Fruit fly (Drosophila melanogaster) whole organism, prepupa: ENCODE results near the gene yip7.

Experiments used
- Blimp-1 ChIP-seq: fragments of 200-800 bp; sonication (Bioruptor generic); optimal IDR thresholded peaks from 3 replicates; lab custom pipeline; 2017; ENCODE audit warnings: missing biosample characterization, missing genetic modification characterization, mild to moderate bottlenecking, moderate library complexity, missing genetic modification reagents
- CG10631 ChIP-seq: fragments of 200-800 bp; sonication (Bioruptor generic); optimal IDR thresholded peaks from 2 replicates; lab custom pipeline; 2016; ENCODE audit warnings: missing biosample characterization, missing genetic modification characterization
- CG11294 ChIP-seq: fragments of 200-800 bp; sonication (Bioruptor generic); IDR thresholded peaks from 2 replicates; pipeline ENCODE4 v1.3.6; 2022; ENCODE audit warnings: missing biosample characterization, missing genetic modification characterization
- CG11762 ChIP-seq: fragments of 200-800 bp; sonication (Bioruptor generic); optimal IDR thresholded peaks from 3 replicates; lab custom pipeline; 2016; ENCODE audit warnings: missing biosample characterization, missing genetic modification characterization; ENCODE audit not compliant: insufficient read depth
- CG11902 ChIP-seq: fragments of 200-800 bp; sonication (Bioruptor generic); optimal IDR thresholded peaks from 3 replicates; lab custom pipeline; 2016; ENCODE audit warnings: missing biosample characterization, missing genetic modification characterization
- CG1621 ChIP-seq: fragments of 200-800 bp; sonication (Bioruptor generic); optimal IDR thresholded peaks from 3 replicates; lab custom pipeline; 2018; ENCODE audit warnings: missing biosample characterization, mild to moderate bottlenecking, missing genetic modification characterization
- CG16779 ChIP-seq: fragments of 200-800 bp; sonication (Bioruptor generic); optimal IDR thresholded peaks from 3 replicates; lab custom pipeline; 2017; ENCODE audit warnings: missing biosample characterization, mild to moderate bottlenecking, missing genetic modification characterization
- CG3032 ChIP-seq: fragments of 200-800 bp; optimal IDR thresholded peaks from 2 replicates; lab custom pipeline; 2019; ENCODE audit warnings: missing biosample characterization, mild to moderate bottlenecking, missing genetic modification characterization, moderate library complexity
- CG31627 ChIP-seq: fragments of 200-800 bp; sonication (Bioruptor generic); optimal IDR thresholded peaks from 3 replicates; lab custom pipeline; 2016; ENCODE audit warnings: missing biosample characterization, missing genetic modification characterization
- CG32006 ChIP-seq: fragments of 200-800 bp; sonication (Bioruptor generic); optimal IDR thresholded peaks from 3 replicates; lab custom pipeline; 2017; ENCODE audit warnings: missing biosample characterization, mild to moderate bottlenecking, missing genetic modification characterization
- CG34406 ChIP-seq: fragments of 200-800 bp; sonication (Bioruptor generic); optimal IDR thresholded peaks from 3 replicates; lab custom pipeline; 2016; ENCODE audit warnings: missing biosample characterization, missing genetic modification characterization
- CG4318 ChIP-seq: fragments of 200-800 bp; sonication (Bioruptor generic); optimal IDR thresholded peaks from 3 replicates; lab custom pipeline; 2017; ENCODE audit warnings: missing biosample characterization, mild to moderate bottlenecking, missing genetic modification characterization
- CG6163 ChIP-seq: fragments of 200-800 bp; sonication (Bioruptor generic); IDR thresholded peaks from 3 replicates; pipeline ENCODE4 v1.3.6; 2022; ENCODE audit warnings: missing biosample characterization, missing genetic modification characterization
- CG6792 ChIP-seq: fragments of 200-800 bp; sonication (Bioruptor generic); optimal IDR thresholded peaks from 3 replicates; lab custom pipeline; 2016; ENCODE audit warnings: missing biosample characterization, missing genetic modification characterization
- CG6808 ChIP-seq: fragments of 200-800 bp; sonication (Bioruptor generic); optimal IDR thresholded peaks from 3 replicates; lab custom pipeline; 2017; ENCODE audit warnings: missing biosample characterization, missing genetic modification characterization, mild to moderate bottlenecking, moderate library complexity, missing genetic modification reagents
- CG6854 ChIP-seq: fragments of 200-800 bp; sonication (Bioruptor generic); optimal IDR thresholded peaks from 2 replicates; lab custom pipeline; 2017; ENCODE audit warnings: missing biosample characterization, mild to moderate bottlenecking, missing genetic modification characterization
- CG7368 ChIP-seq: fragments of 200-800 bp; sonication (Bioruptor generic); optimal IDR thresholded peaks from 3 replicates; lab custom pipeline; 2016; ENCODE audit warnings: missing biosample characterization, missing genetic modification characterization
- CG8319 ChIP-seq: fragments of 200-800 bp; sonication (Bioruptor generic); optimal IDR thresholded peaks from 3 replicates; lab custom pipeline; 2016; ENCODE audit warnings: missing biosample characterization, missing genetic modification characterization
- CG8632 ChIP-seq: fragments of 200-800 bp; sonication (Bioruptor generic); optimal IDR thresholded peaks from 3 replicates; lab custom pipeline; 2016; ENCODE audit warnings: missing biosample characterization, missing genetic modification characterization
- Eip78C ChIP-seq: fragments of 200-800 bp; sonication (Bioruptor generic); peaks from one replicate; lab custom pipeline; 2016; ENCODE audit warnings: missing biosample characterization, missing genetic modification characterization
- Eip93F ChIP-seq: fragments of 200-800 bp; sonication (Bioruptor generic); optimal IDR thresholded peaks from 2 replicates; lab custom pipeline; 2016; ENCODE audit warnings: missing biosample characterization, mild to moderate bottlenecking, missing genetic modification characterization
- Ets21C ChIP-seq: fragments of 200-800 bp; sonication (Bioruptor generic); optimal IDR thresholded peaks from 3 replicates; lab custom pipeline; 2016; ENCODE audit warnings: missing biosample characterization, missing genetic modification characterization
- Ets96B ChIP-seq: fragments of 200-800 bp; optimal IDR thresholded peaks from 2 replicates; lab custom pipeline; 2019; ENCODE audit warnings: missing biosample characterization, mild to moderate bottlenecking, missing genetic modification characterization, moderate library complexity
- Gug ChIP-seq: fragments of 200-800 bp; sonication (Bioruptor generic); IDR thresholded peaks from 2 replicates; pipeline ENCODE4 v1.3.6; 2022; ENCODE audit warnings: missing biosample characterization, missing genetic modification characterization
- Hr38 ChIP-seq: sonication (Bioruptor generic); optimal IDR thresholded peaks from 2 replicates; lab custom pipeline; 2016; ENCODE audit warnings: missing biosample characterization, missing genetic modification characterization
- Hr39 ChIP-seq: fragments of 200-800 bp; sonication (Bioruptor generic); optimal IDR thresholded peaks from 2 replicates; lab custom pipeline; 2016; ENCODE audit warnings: missing biosample characterization, missing genetic modification characterization
- Hr4 ChIP-seq: fragments of 200-800 bp; sonication (Bioruptor generic); optimal IDR thresholded peaks from 3 replicates; lab custom pipeline; 2016; ENCODE audit warnings: missing biosample characterization, missing genetic modification characterization
- Lpt ChIP-seq: fragments of 200-800 bp; sonication (Bioruptor generic); optimal IDR thresholded peaks from 3 replicates; lab custom pipeline; 2016; ENCODE audit warnings: missing biosample characterization, missing genetic modification characterization
- Met ChIP-seq: fragments of 200-800 bp; sonication (Bioruptor generic); optimal IDR thresholded peaks from 3 replicates; lab custom pipeline; 2016; ENCODE audit warnings: missing biosample characterization, missing genetic modification characterization
- OdsH ChIP-seq: fragments of 200-800 bp; sonication (Bioruptor generic); optimal IDR thresholded peaks from 3 replicates; lab custom pipeline; 2016; ENCODE audit warnings: missing biosample characterization, missing genetic modification characterization
- Smox ChIP-seq: fragments of 200-800 bp; sonication (Bioruptor generic); optimal IDR thresholded peaks from 3 replicates; lab custom pipeline; 2016; ENCODE audit warnings: missing biosample characterization, missing genetic modification characterization
- Sox102F ChIP-seq: fragments of 200-800 bp; sonication (Bioruptor generic); optimal IDR thresholded peaks from 2 replicates; lab custom pipeline; 2016; ENCODE audit warnings: missing biosample characterization, mild to moderate bottlenecking, missing genetic modification characterization
- Sox14 ChIP-seq: fragments of 200-800 bp; sonication (Bioruptor generic); optimal IDR thresholded peaks from 3 replicates; lab custom pipeline; 2016; ENCODE audit warnings: missing biosample characterization, missing genetic modification characterization
- Sox15 ChIP-seq: fragments of 200-800 bp; sonication (Bioruptor generic); optimal IDR thresholded peaks from 3 replicates; lab custom pipeline; 2016; ENCODE audit warnings: missing biosample characterization, missing genetic modification characterization
- achi ChIP-seq: fragments of 200-800 bp; sonication (Bioruptor generic); optimal IDR thresholded peaks from 3 replicates; lab custom pipeline; 2016; ENCODE audit warnings: missing biosample characterization, missing genetic modification characterization
- acj6 ChIP-seq: fragments of 200-800 bp; sonication (Bioruptor generic); optimal IDR thresholded peaks from 3 replicates; lab custom pipeline; 2016; ENCODE audit warnings: missing biosample characterization, missing genetic modification characterization
- cyc ChIP-seq: fragments of 200-800 bp; sonication (Bioruptor generic); optimal IDR thresholded peaks from 3 replicates; lab custom pipeline; 2016; ENCODE audit warnings: missing biosample characterization, missing genetic modification characterization
- eg ChIP-seq: fragments of 200-800 bp; sonication (Bioruptor generic); IDR thresholded peaks from 3 replicates; pipeline ENCODE4 v1.3.6; 2022; ENCODE audit warnings: missing biosample characterization, missing genetic modification characterization
- esn ChIP-seq: fragments of 200-800 bp; sonication (Bioruptor generic); optimal IDR thresholded peaks from 2 replicates; lab custom pipeline; 2016; ENCODE audit warnings: missing biosample characterization, mild to moderate bottlenecking, missing genetic modification characterization, moderate library complexity
- fd59A ChIP-seq: fragments of 200-800 bp; sonication (Bioruptor generic); optimal IDR thresholded peaks from 2 replicates; lab custom pipeline; 2017; ENCODE audit warnings: missing biosample characterization, mild to moderate bottlenecking, missing genetic modification characterization, missing genetic modification reagents
- fkh ChIP-seq: fragments of 200-800 bp; sonication (Bioruptor generic); optimal IDR thresholded peaks from 3 replicates; lab custom pipeline; 2017; ENCODE audit warnings: missing biosample characterization, mild to moderate bottlenecking, missing genetic modification characterization, moderate library complexity
- net ChIP-seq: fragments of 200-800 bp; sonication (Bioruptor generic); optimal IDR thresholded peaks from 3 replicates; lab custom pipeline; 2016; ENCODE audit warnings: missing biosample characterization, missing genetic modification characterization
- pdm3 ChIP-seq: fragments of 200-800 bp; sonication (Bioruptor generic); optimal IDR thresholded peaks from 3 replicates; lab custom pipeline; 2016; ENCODE audit warnings: missing biosample characterization, missing genetic modification characterization
- salr ChIP-seq, 2 experiments: fragments of 200-800 bp; sonication (Bioruptor generic); optimal IDR thresholded peaks; 3 replicates each; lab custom pipeline; 2016 to 2018; ENCODE audit warnings: missing biosample characterization in 2 of 2, missing genetic modification characterization in 2 of 2, mild to moderate bottlenecking in 1 of 2
- spab ChIP-seq: fragments of 200-800 bp; sonication (Bioruptor generic); optimal IDR thresholded peaks from 2 replicates; lab custom pipeline; 2017; ENCODE audit warnings: missing biosample characterization, mild to moderate bottlenecking, missing genetic modification characterization, missing genetic modification reagents
- ss ChIP-seq, 2 experiments: fragments of 200-800 bp; sonication (Bioruptor generic); optimal IDR thresholded peaks; 2 replicates in 1 of 2; 3 replicates in 1 of 2; lab custom pipeline; 2017 to 2018; ENCODE audit warnings: mild to moderate bottlenecking in 2 of 2, missing biosample characterization in 2 of 2, missing genetic modification characterization in 2 of 2, moderate library complexity in 1 of 2
- svp ChIP-seq: fragments of 200-800 bp; sonication (Bioruptor generic); peaks from one replicate; lab custom pipeline; 2016; ENCODE audit warnings: missing biosample characterization, missing genetic modification characterization
- vri ChIP-seq: fragments of 200-800 bp; sonication (Bioruptor generic); optimal IDR thresholded peaks from 3 replicates; lab custom pipeline; 2016; ENCODE audit warnings: missing biosample characterization, mild to moderate bottlenecking, missing genetic modification characterization

The yip7 gene

dm6 chr3L:6034916-6035315, at the start of gene yip7:
yip7 (plus strand) TSS chr3L:6035216.
- TF ChIP-seq Gug: no peak
- no peak for TF ChIP-seq Hr38 (GFP tag; lab: Kevin White, UChicago)
- TF ChIP-seq spab (GFP tag; lab: Kevin White, UChicago): no peak
- no peak for TF ChIP-seq Met

dm6 chr3L:5987637-5988036, 47.4 kb upstream of the yip7 start:
- TF ChIP-seq esn (GFP tag; lab: Kevin White, UChicago): no peak
- no peak for TF ChIP-seq achi (GFP tag; lab: Kevin White, UChicago)
- TF ChIP-seq Ets96B: no peak
- no peak for TF ChIP-seq CG32006
- TF ChIP-seq svp (GFP tag; lab: Kevin White, UChicago): peak; percentile 53
- no peak for TF ChIP-seq fd59A (GFP tag; lab: Kevin White, UChicago)
- peak; percentile 33 for TF ChIP-seq Eip78C (GFP tag; lab: Kevin White, UChicago)

dm6 chr3L:5988675-5989074, 46.3 kb upstream of the yip7 start:
- TF ChIP-seq Eip93F (GFP tag; lab: Kevin White, UChicago) (no peak), eg (GFP tag; lab: Robert Waterston, UW) (peak; percentile 45; the same call in 1 of the 3 replicates), Sox14 (GFP tag; lab: Kevin White, UChicago) (no peak), fkh (GFP tag; lab: Kevin White, UChicago) (no peak), Smox (no peak), CG10631 (GFP tag; lab: Kevin White, UChicago) (peak; percentile 48), Ets21C (GFP tag; lab: Kevin White, UChicago) (no peak), salr (GFP tag; optimal IDR thresholded peaks at IDR 0.05; lab: Kevin White, UChicago) (no peak), net (GFP tag; lab: Kevin White, UChicago) (no peak), OdsH (GFP tag; lab: Kevin White, UChicago) (peak; percentile 8), CG6808 (GFP tag; lab: Kevin White, UChicago) (peak; percentile 23), Lpt (GFP tag; lab: Kevin White, UChicago) (no peak), CG6792 (GFP tag; lab: Kevin White, UChicago) (peak; percentile 38), acj6 (no peak), CG34406 (no peak), vri (no peak), CG3032 (tag; lab: Kevin White, UChicago) (peak; percentile 37), Blimp-1 (GFP tag; lab: Kevin White, UChicago) (no peak), CG7368 (peak; percentile 46), Sox102F (GFP tag; lab: Kevin White, UChicago) (no peak), CG32006 (no peak), spab (GFP tag; lab: Kevin White, UChicago) (peak; percentile 45), Hr39 (GFP tag; lab: Kevin White, UChicago) (peak; percentile 6), CG8319 (peak; percentile 7), Sox15 (GFP tag; lab: Kevin White, UChicago) (no peak), cyc (peak; percentile 47), Hr38 (GFP tag; lab: Kevin White, UChicago) (no peak), esn (GFP tag; lab: Kevin White, UChicago) (no peak), CG11762 (GFP tag; lab: Kevin White, UChicago) (no peak), CG11294 (no peak), CG31627 (no peak), CG1621 (tag; lab: Kevin White, UChicago) (no peak), CG8632 (no peak), Ets96B (peak; percentile 64), pdm3 (GFP tag; lab: Kevin White, UChicago) (peak; percentile 6), svp (GFP tag; lab: Kevin White, UChicago) (peak; percentile 75), CG16779 (tag; lab: Kevin White, UChicago) (no peak), CG4318 (no peak), Hr4 (no peak), achi (GFP tag; lab: Kevin White, UChicago) (peak; percentile 9), CG6163 (GFP tag; lab: Robert Waterston, UW) (peak; percentile 72), CG11902 (GFP tag; lab: Kevin White, UChicago) (peak; percentile 21), CG6854 (GFP tag; lab: Kevin White, UChicago) (no peak), ss (GFP tag; optimal IDR thresholded peaks at IDR 0.05; lab: Kevin White, UChicago) (peak; percentile 20 to 49), Gug (peak; percentile 14; the same call in 1 of the 2 replicates)
